Worm (Caenorhabditis elegans): ENCODE results near the gene C15B12.3.

Gene C15B12.3

ce11 chrX:6467462-6467861 is at the start of gene C15B12.3:
C15B12.3 (minus strand) TSS chrX:6467562.
- peak; percentile 38 for TF ChIP-seq tbp1 (GFP tag; optimal IDR thresholded peaks at IDR 0.05)
- no peak for TF ChIP-seq ets-4 (GFP tag; optimal IDR thresholded peaks at IDR 0.05)
- peak; percentile 6 for TF ChIP-seq B0261.1 (tag; optimal IDR thresholded peaks at IDR 0.05)
- no peak for TF ChIP-seq rpc-1 (optimal IDR thresholded peaks at IDR 0.05)
- TF ChIP-seq rpc-1 (tag; optimal IDR thresholded peaks at IDR 0.05), result peak; percentile 57

DNA sequence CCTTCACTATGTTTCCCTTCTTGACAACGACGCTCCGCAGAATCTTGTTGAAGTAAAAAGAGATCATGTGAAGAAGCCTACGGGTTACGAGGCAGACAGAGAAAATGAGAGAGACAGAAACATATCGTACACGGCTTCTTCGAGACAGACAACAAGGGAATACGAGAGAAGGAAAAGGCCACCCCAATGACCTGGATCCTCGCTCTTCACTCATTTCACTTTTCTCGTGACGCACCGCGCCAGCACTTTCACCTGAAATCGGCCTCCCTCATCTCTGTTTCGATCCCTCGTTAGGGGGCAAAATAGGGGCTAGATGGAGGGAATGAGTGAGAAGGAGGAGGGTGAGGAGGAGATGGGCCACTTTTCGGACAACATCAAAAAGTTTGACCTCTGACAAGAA is 47.9 kb upstream of the C15B12.3 start:
- TF ChIP-seq lir-1 (GFP tag; conservative IDR thresholded peaks at IDR 0.05), result no peak
- no peak for TF ChIP-seq F33H1.4 (GFP tag; IDR thresholded peaks at IDR 0.05)
- TF ChIP-seq madf-6 (GFP tag; IDR thresholded peaks at IDR 0.05), result no peak
- no peak for TF ChIP-seq atf-7 (tag; optimal IDR thresholded peaks at IDR 0.05)
- TF ChIP-seq tlf-1 (GFP tag; optimal IDR thresholded peaks at IDR 0.05), result no peak
- TF ChIP-seq hrde-1 (tag; optimal IDR thresholded peaks at IDR 0.05; ENCODE audit: borderline replicate concordance), result no peak
- TF ChIP-seq tbx-9 (tag; optimal IDR thresholded peaks at IDR 0.05; ENCODE audit: borderline replicate concordance), result no peak
- 0 out of 2 replicates have a peak, but pooled peaks have one; percentile 59 for TF ChIP-seq aptf-3 (GFP tag; IDR thresholded peaks at IDR 0.05)
- TF ChIP-seq madf-3 (GFP tag; IDR thresholded peaks at IDR 0.05), result 0 out of 2 replicates have a peak, but pooled peaks have one; percentile 38
- no peak for TF ChIP-seq unc-130 (GFP tag; optimal IDR thresholded peaks at IDR 0.05)
- TF ChIP-seq ceh-40 (GFP tag; IDR thresholded peaks at IDR 0.05), result no peak
- no peak for TF ChIP-seq mxl-1 (tag; optimal IDR thresholded peaks at IDR 0.05)
- no peak for TF ChIP-seq rcor-1 (GFP tag; IDR thresholded peaks at IDR 0.05)
- TF ChIP-seq F57A8.1 (GFP tag; optimal IDR thresholded peaks at IDR 0.05), result no peak

DNA sequence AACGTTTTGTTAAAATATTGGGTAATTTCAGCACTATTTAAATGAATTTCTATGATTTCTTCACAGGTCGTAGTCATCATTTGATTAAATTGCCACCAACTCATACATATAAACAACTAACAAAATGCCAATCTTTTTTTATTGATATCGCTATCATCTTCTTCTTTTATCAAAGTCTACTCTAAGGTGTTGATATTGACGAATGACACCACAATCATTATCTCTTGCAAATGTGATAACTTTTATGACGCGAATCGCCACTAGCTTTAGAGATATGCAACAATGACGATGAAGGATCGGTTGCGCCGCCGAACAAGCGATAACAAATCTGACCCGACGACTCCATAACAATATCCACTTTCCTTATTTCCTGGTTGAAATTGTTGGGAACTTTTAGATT is 47.1 kb upstream of the C15B12.3 start:
- TF ChIP-seq nhr-80 (tag; optimal IDR thresholded peaks at IDR 0.05), result peak; percentile 41
- peak in 1 of 2 experiments; percentile 41 for TF ChIP-seq let-607 (tag; optimal IDR thresholded peaks at IDR 0.05)
- no peak for TF ChIP-seq Y53G8AR.9 (GFP tag; conservative IDR thresholded peaks at IDR 0.05)

DNA sequence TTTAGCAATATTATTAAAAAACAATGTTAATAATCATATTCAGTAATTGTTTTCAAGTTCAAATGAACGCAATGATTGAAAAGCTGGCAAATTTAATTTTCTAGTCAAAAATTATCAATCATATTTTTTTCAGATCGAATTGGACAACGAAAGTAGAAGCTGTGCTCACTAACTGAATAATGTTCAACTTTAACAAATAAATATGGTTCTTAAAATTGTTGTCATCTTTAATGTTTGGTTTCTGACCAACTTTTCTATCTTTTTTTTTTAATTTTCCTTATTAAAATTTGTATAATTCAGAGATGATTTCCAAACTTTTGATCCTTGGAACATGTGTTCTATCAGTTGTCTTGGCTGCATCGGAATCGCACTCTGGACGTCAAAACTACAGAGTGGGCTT is 44.6 kb upstream of the C15B12.3 start, which contains the start of gene ttr-35:
Gene ttr-35 (plus strand): TSS at position 301 of the 400 bp plus-strand sequence.
- TF ChIP-seq hrde-1 (tag; optimal IDR thresholded peaks at IDR 0.05; ENCODE audit: borderline replicate concordance), result no peak
- TF ChIP-seq sdz-38 (tag; optimal IDR thresholded peaks at IDR 0.05), result no peak
- no peak for TF ChIP-seq rec-8 (tag; optimal IDR thresholded peaks at IDR 0.05)
- no peak for TF ChIP-seq hlh-26 (GFP tag; conservative IDR thresholded peaks at IDR 0.05)
- TF ChIP-seq sptf-2 (GFP tag; optimal IDR thresholded peaks at IDR 0.05), result no peak
- no peak for TF ChIP-seq unc-130 (GFP tag; optimal IDR thresholded peaks at IDR 0.05)
- TF ChIP-seq nfyb-1 (GFP tag; IDR thresholded peaks at IDR 0.05), result no peak
- TF ChIP-seq him-1 (tag; optimal IDR thresholded peaks at IDR 0.05), result no peak
- no peak for TF ChIP-seq F23B12.7 (tag; optimal IDR thresholded peaks at IDR 0.05; ENCODE audit: insufficient read depth)
- TF ChIP-seq mel-28 (tag; optimal IDR thresholded peaks at IDR 0.05; ENCODE audit: borderline replicate concordance), result no peak
- TF ChIP-seq nfya-1 (tag; optimal IDR thresholded peaks at IDR 0.05; ENCODE audit: borderline replicate concordance, insufficient read depth), result no peak
- no peak for TF ChIP-seq nfya-2 (GFP tag; IDR thresholded peaks at IDR 0.05)
- TF ChIP-seq somi-1 (GFP tag; optimal IDR thresholded peaks at IDR 0.05), result no peak
- TF ChIP-seq athp-1 (tag; optimal IDR thresholded peaks at IDR 0.05), result no peak
- no peak for TF ChIP-seq snpc-1.3 (tag; optimal IDR thresholded peaks at IDR 0.05; ENCODE audit: insufficient read depth)

Measured in whole organism, young adult.